Fruit fly (Drosophila melanogaster) whole organism, wandering third instar larva: ENCODE measurements around the gene Or65c.

Source experiments
- CrebA ChIP-seq: fragments of 200-800 bp; sonication (Bioruptor generic); optimal IDR thresholded peaks from 2 replicates; lab custom pipeline; 2016; ENCODE audit warnings: missing biosample characterization, mild to moderate bottlenecking, missing genetic modification characterization, borderline replicate concordance
- Dif ChIP-seq: fragments of 200-275, 200-300 bp; sonication (Bioruptor generic); optimal IDR thresholded peaks from 2 replicates; lab custom pipeline; 2018; ENCODE audit warnings: missing biosample characterization, missing genetic modification characterization; ENCODE audit not compliant: partially characterized antibody
- GATAd ChIP-seq: sonication (Bioruptor generic); optimal IDR thresholded peaks from 2 replicates; lab custom pipeline; 2016; ENCODE audit warnings: missing biosample characterization, missing genetic modification characterization
- HLH106 ChIP-seq: fragments of 200-800 bp; optimal IDR thresholded peaks from 3 replicates; lab custom pipeline; 2019; ENCODE audit warnings: missing biosample characterization, mild to moderate bottlenecking, missing genetic modification characterization, moderate library complexity
- Hnf4 ChIP-seq: fragments of 200-800 bp; sonication (Bioruptor generic); optimal IDR thresholded peaks from 2 replicates; lab custom pipeline; 2016; ENCODE audit warnings: missing biosample characterization, mild to moderate bottlenecking, missing genetic modification characterization
- Hr78 ChIP-seq: fragments of >200 bp; optimal IDR thresholded peaks from 2 replicates; lab custom pipeline; 2017; ENCODE audit warnings: missing biosample characterization, missing genetic modification characterization
- Hr83 ChIP-seq: fragments of 200-300 bp; sonication (Bioruptor generic); optimal IDR thresholded peaks from 2 replicates; lab custom pipeline; 2016; ENCODE audit warnings: missing biosample characterization, mild to moderate bottlenecking, missing genetic modification characterization, moderate library complexity; ENCODE audit not compliant: poor library complexity, severe bottlenecking
- Mio ChIP-seq: sonication (Bioruptor generic); optimal IDR thresholded peaks from 2 replicates; lab custom pipeline; 2016; ENCODE audit warnings: missing biosample characterization, missing genetic modification characterization
- Myc ChIP-seq: fragments of >200 bp; optimal IDR thresholded peaks from 2 replicates; lab custom pipeline; 2017
- OdsH ChIP-seq: fragments of 200-800 bp; sonication (Bioruptor generic); optimal IDR thresholded peaks from 2 replicates; lab custom pipeline; 2016; ENCODE audit warnings: missing biosample characterization, mild to moderate bottlenecking, missing genetic modification characterization
- Sp1 ChIP-seq: fragments of 200-800 bp; sonication (Bioruptor generic); optimal IDR thresholded peaks from 3 replicates; lab custom pipeline; 2019; ENCODE audit warnings: missing biosample characterization, mild to moderate bottlenecking, missing genetic modification characterization, moderate library complexity
- Vsx2 ChIP-seq: fragments of 200-300, 225-300 bp; sonication (Bioruptor generic); optimal IDR thresholded peaks from 2 replicates; lab custom pipeline; 2018; ENCODE audit warnings: missing biosample characterization, missing genetic modification characterization; ENCODE audit not compliant: partially characterized antibody
- dl ChIP-seq, 2 experiments: fragments of 175-275, 200-275 bp in 1 of 2; fragments of 200-275 bp in 1 of 2; sonication (Bioruptor generic); optimal IDR thresholded peaks; lab custom pipeline; 2018; ENCODE audit warnings: mild to moderate bottlenecking in 2 of 2, missing biosample characterization in 2 of 2, missing genetic modification characterization in 2 of 2, moderate library complexity in 2 of 2; ENCODE audit not compliant: partially characterized antibody in 2 of 2, insufficient read depth in 1 of 2
- dmrt93B ChIP-seq: fragments of 200-800 bp; sonication (Bioruptor generic); optimal IDR thresholded peaks from 2 replicates; lab custom pipeline; 2018; ENCODE audit warnings: missing biosample characterization, mild to moderate bottlenecking, missing genetic modification characterization
- dsf ChIP-seq: sonication (Bioruptor generic); optimal IDR thresholded peaks from 2 replicates; lab custom pipeline; 2016; ENCODE audit warnings: missing biosample characterization, missing genetic modification characterization, borderline replicate concordance
- ey ChIP-seq: fragments of 200-800 bp; sonication (Bioruptor generic); optimal IDR thresholded peaks from 2 replicates; lab custom pipeline; 2016; ENCODE audit warnings: missing biosample characterization, missing genetic modification characterization
- foxo ChIP-seq, 2 experiments: fragments of 200-800 bp; sonication (Bioruptor generic); optimal IDR thresholded peaks; 2 replicates in 1 of 2; 3 replicates in 1 of 2; lab custom pipeline; 2016 to 2017; ENCODE audit warnings: missing biosample characterization in 2 of 2, missing genetic modification characterization in 2 of 2
- fru ChIP-seq: fragments of 200-800 bp; sonication (Bioruptor generic); optimal IDR thresholded peaks from 3 replicates; lab custom pipeline; 2016; ENCODE audit warnings: missing biosample characterization, mild to moderate bottlenecking, missing genetic modification characterization
- h ChIP-seq: fragments of 200-800 bp; sonication (Bioruptor generic); optimal IDR thresholded peaks from 3 replicates; lab custom pipeline; 2016; ENCODE audit warnings: missing biosample characterization, mild to moderate bottlenecking, missing genetic modification characterization
- jim ChIP-seq: fragments of 175-275, 200-325 bp; sonication (Bioruptor generic); optimal IDR thresholded peaks from 2 replicates; lab custom pipeline; 2016; ENCODE audit warnings: missing biosample characterization, mild to moderate bottlenecking, missing genetic modification characterization
- lola ChIP-seq: fragments of >200 bp; optimal IDR thresholded peaks from 2 replicates; lab custom pipeline; 2017; ENCODE audit warnings: missing biosample characterization, missing genetic modification characterization
- pan ChIP-seq: fragments of >200 bp; optimal IDR thresholded peaks from 2 replicates; lab custom pipeline; 2017
- psq ChIP-seq: fragments of 200-800 bp; sonication (Bioruptor generic); optimal IDR thresholded peaks from 3 replicates; lab custom pipeline; 2017; ENCODE audit warnings: missing biosample characterization, mild to moderate bottlenecking, missing genetic modification characterization, moderate library complexity
- rgr ChIP-seq: fragments of 200-800 bp; sonication (Bioruptor generic); optimal IDR thresholded peaks from 3 replicates; lab custom pipeline; 2016; ENCODE audit warnings: missing biosample characterization, mild to moderate bottlenecking, missing genetic modification characterization
- sv ChIP-seq: fragments of 200-800 bp; sonication (Bioruptor generic); optimal IDR thresholded peaks from 3 replicates; lab custom pipeline; 2016; ENCODE audit warnings: missing biosample characterization, missing genetic modification characterization
- tai ChIP-seq: sonication (Bioruptor generic); optimal IDR thresholded peaks from 2 replicates; lab custom pipeline; 2016; ENCODE audit warnings: missing biosample characterization, missing genetic modification characterization
- usp ChIP-seq: fragments of >200 bp; optimal IDR thresholded peaks from 2 replicates; lab custom pipeline; 2017; ENCODE audit warnings: missing biosample characterization, missing genetic modification characterization
- woc ChIP-seq: sonication (Bioruptor generic); optimal IDR thresholded peaks from 2 replicates; lab custom pipeline; 2016; ENCODE audit warnings: missing biosample characterization, mild to moderate bottlenecking, missing genetic modification characterization

The Or65c gene

dm6 chr3L:6338306-6338705, 10.9 kb downstream of the Or65c start:
- TF ChIP-seq ey (GFP tag; lab: Kevin White, UChicago) (peak; percentile 9), h (GFP tag; lab: Kevin White, UChicago) (peak; percentile 5), dsf (GFP tag; lab: Kevin White, UChicago) (no peak), GATAd (GFP tag; lab: Kevin White, UChicago) (no peak), psq (GFP tag; lab: Kevin White, UChicago) (peak; percentile 19), Hr83 (GFP tag; lab: Kevin White, UChicago) (no peak)

dm6 chr3L:6342253-6342652, 14.8 kb downstream of the Or65c start:
- TF ChIP-seq Hnf4 (no peak), sv (no peak), HLH106 (tag; lab: Kevin White, UChicago) (no peak), Hr83 (GFP tag; lab: Kevin White, UChicago) (no peak), h (GFP tag; lab: Kevin White, UChicago) (no peak), fru (GFP tag; lab: Kevin White, UChicago) (no peak)

DNA sequence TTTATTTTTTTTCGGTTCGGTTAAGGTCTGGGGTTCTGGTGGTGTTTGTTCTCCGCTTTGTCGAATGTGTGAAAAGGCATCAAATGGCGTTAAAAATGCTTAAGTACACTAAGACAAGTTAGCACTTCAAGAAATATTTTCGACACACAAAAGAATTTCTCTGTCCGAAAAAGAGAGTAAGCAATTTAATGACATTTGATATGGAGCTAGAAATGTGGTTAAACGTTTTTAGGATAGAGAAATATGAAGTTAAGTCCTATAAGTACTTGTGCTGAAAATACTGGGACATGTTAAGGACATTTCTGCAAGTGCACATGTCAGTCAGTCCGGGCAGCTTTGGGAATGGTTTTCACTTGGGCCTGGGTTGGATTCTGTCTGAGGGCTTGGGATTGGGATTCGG, 16.8 kb downstream of the Or65c start:
- TF ChIP-seq dl (GFP tag; optimal IDR thresholded peaks at IDR 0.05; lab: Kevin White, UChicago; ENCODE audit: insufficient read depth in 1 of 2, partially characterized antibody in 2 of 2) (no peak), h (GFP tag; lab: Kevin White, UChicago) (peak; percentile 44), HLH106 (tag; lab: Kevin White, UChicago) (peak; percentile 26), OdsH (GFP tag; lab: Kevin White, UChicago) (peak; percentile 45), Mio (no peak), CrebA (GFP tag; lab: Kevin White, UChicago) (no peak), ey (GFP tag; lab: Kevin White, UChicago) (peak; percentile 53), dsf (GFP tag; lab: Kevin White, UChicago) (no peak), tai (GFP tag; lab: Kevin White, UChicago) (no peak), woc (peak; percentile 15), psq (GFP tag; lab: Kevin White, UChicago) (peak; percentile 5), Myc (lab: Kevin White, UChicago) (no peak), foxo (GFP tag; optimal IDR thresholded peaks at IDR 0.05; lab: Kevin White, UChicago) (peak in 1 of 2 experiments; percentile 52), GATAd (GFP tag; lab: Kevin White, UChicago) (no peak), rgr (GFP tag; lab: Kevin White, UChicago) (peak; percentile 32), sv (no peak), jim (GFP tag; lab: Kevin White, UChicago) (no peak), Sp1 (GFP tag; lab: Kevin White, UChicago) (peak; percentile 3), fru (GFP tag; lab: Kevin White, UChicago) (peak; percentile 56), Hr78 (no peak), Hr83 (GFP tag; lab: Kevin White, UChicago) (no peak)

DNA sequence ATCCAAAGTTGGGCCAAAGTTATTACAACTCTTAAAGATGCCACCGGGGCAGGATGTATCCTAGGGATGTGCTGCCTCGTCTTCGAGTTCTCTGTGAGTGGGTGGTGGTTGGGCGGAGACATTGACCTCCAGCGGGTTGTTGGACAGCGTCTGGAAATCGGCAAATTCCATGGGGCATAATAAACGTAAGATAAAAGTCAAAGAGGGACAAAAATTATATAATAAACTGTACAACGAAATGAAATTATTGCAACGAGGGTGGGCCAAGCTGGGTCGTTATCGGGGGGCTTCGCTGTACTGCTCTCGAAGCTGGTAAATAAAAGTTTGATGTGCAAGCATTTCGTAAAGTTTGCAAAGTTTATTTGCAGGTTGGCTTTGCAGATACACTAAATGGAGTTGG, 21.0 kb downstream of the Or65c start:
- TF ChIP-seq dmrt93B (no peak), GATAd (GFP tag; lab: Kevin White, UChicago) (no peak), OdsH (GFP tag; lab: Kevin White, UChicago) (no peak)
- TF ChIP-seq, all 38 proteins: peak for 0

DNA sequence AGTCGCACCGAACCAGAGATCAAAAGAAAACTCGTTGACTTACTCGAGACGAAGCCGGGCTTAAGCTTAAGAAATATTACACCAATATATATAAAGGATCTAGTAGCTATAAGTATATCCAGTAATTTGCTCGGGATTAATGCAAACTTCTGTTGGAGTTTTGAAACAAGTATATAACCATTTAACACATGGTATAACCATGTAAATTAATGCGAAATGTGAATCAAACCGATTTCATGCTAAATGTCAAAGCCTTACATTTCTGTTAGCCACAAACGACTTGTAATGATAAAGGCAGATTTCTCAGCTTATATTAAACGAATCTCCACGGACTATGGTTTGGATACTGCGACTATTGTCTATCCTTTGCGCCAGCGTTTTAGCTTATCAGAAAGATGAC, 22.6 kb downstream of the Or65c start, which contains the start of gene Sfp65A:
Sfp65A (plus strand) TSS at position 301 of the 400 bp plus-strand sequence.
- TF ChIP-seq foxo (GFP tag; optimal IDR thresholded peaks at IDR 0.05; lab: Kevin White, UChicago) (no peak), pan (lab: Kevin White, UChicago) (no peak), Sp1 (GFP tag; lab: Kevin White, UChicago) (no peak), usp (GFP tag; lab: Kevin White, UChicago) (no peak), Mio (no peak), lola (no peak), Hr83 (GFP tag; lab: Kevin White, UChicago) (no peak), jim (GFP tag; lab: Kevin White, UChicago) (no peak), rgr (GFP tag; lab: Kevin White, UChicago) (no peak)

DNA sequence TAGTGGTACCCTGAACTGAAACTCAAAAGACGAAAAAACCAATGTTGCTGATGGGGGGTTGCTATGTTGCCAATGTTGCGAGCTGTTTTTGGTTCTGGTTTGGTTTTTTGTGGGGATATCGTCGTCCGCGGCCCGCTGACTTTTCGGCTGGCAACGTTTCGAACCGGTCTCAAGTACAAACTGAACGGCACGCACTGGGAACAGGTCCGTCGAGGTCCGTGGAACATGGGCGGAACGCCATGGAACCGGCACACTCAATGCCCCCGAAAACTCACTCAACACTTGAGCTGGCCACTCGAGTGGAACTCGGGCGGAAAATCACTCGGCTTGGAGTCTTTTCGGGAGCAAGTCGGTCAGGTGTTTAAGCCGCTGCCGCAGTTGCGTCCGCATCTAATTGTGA, 24.8 kb downstream of the Or65c start, which contains the start of gene CG13300:
CG13300 (minus strand) TSS at position 159 of the 400 bp plus-strand sequence.
- TF ChIP-seq Sp1 (GFP tag; lab: Kevin White, UChicago), result peak; percentile 45
- TF ChIP-seq OdsH (GFP tag; lab: Kevin White, UChicago), result no peak
- TF ChIP-seq woc, result no peak
- peak; percentile 77 for TF ChIP-seq Vsx2 (GFP tag; lab: Kevin White, UChicago)
- TF ChIP-seq Dif (GFP tag; lab: Kevin White, UChicago), result peak; percentile 60
- no peak for TF ChIP-seq tai (GFP tag; lab: Kevin White, UChicago)
- TF ChIP-seq fru (GFP tag; lab: Kevin White, UChicago), result peak; percentile 8
- peak; percentile 5 for TF ChIP-seq Hr83 (GFP tag; lab: Kevin White, UChicago)
- no peak for TF ChIP-seq lola
